Worm (Caenorhabditis elegans): ENCODE measurements around the gene sdz-8.

sdz-8 gene

ce11 chrV:11534495-11535189, 18.7 kb upstream of the sdz-8 start (continued):
- no peak for TF ChIP-seq nhr-237 (tag; optimal IDR thresholded peaks at IDR 0.05)
- TF ChIP-seq tbx-2 (tag; optimal IDR thresholded peaks at IDR 0.05) = no peak
- no peak for TF ChIP-seq unc-62 (GFP tag; optimal IDR thresholded peaks at IDR 0.05)
- peak; percentile 65 for TF ChIP-seq ama-1 (optimal IDR thresholded peaks at IDR 0.05)
- TF ChIP-seq nhr-77 (tag; optimal IDR thresholded peaks at IDR 0.05) = no peak

ce11 chrV:11533365-11533949, 17.5 kb upstream of the sdz-8 start:
- TF ChIP-seq ceh-63 (GFP tag; optimal IDR thresholded peaks at IDR 0.05) (peak; percentile 17), hlh-4 (tag; optimal IDR thresholded peaks at IDR 0.05) (no peak)

- TF ChIP-seq nhr-11 (tag; optimal IDR thresholded peaks at IDR 0.05) = no peak
- peak; percentile 13 for TF ChIP-seq efl-3 (GFP tag; optimal IDR thresholded peaks at IDR 0.05)
- TF ChIP-seq lin-35 (GFP tag; optimal IDR thresholded peaks at IDR 0.05) = peak in 1 of 2 experiments; percentile 31
- no peak for TF ChIP-seq nhr-28 (tag; optimal IDR thresholded peaks at IDR 0.05)
- no peak for TF ChIP-seq vab-15 (tag; optimal IDR thresholded peaks at IDR 0.05)
- TF ChIP-seq ama-1 (optimal IDR thresholded peaks at IDR 0.05) = no peak
- peak; percentile 96 for TF ChIP-seq grh-1 (GFP tag; IDR thresholded peaks at IDR 0.05)
- TF ChIP-seq ceh-63 (GFP tag; optimal IDR thresholded peaks at IDR 0.05) = no peak
- no peak for TF ChIP-seq isw-1 (GFP tag; IDR thresholded peaks at IDR 0.05)
- TF ChIP-seq skn-1 (tag; optimal IDR thresholded peaks at IDR 0.05) = peak; percentile 27
- TF ChIP-seq swsn-7 (tag; optimal IDR thresholded peaks at IDR 0.05) = peak; percentile 9
- no peak for TF ChIP-seq aly-2 (tag; optimal IDR thresholded peaks at IDR 0.05)
- no peak for TF ChIP-seq ztf-11 (tag; optimal IDR thresholded peaks at IDR 0.05)
- no peak for TF ChIP-seq fkh-8 (tag; optimal IDR thresholded peaks at IDR 0.05)
- TF ChIP-seq nhr-12 (tag; optimal IDR thresholded peaks at IDR 0.05) = no peak
- TF ChIP-seq ceh-88 (GFP tag; IDR thresholded peaks at IDR 0.05) = no peak
- TF ChIP-seq ceh-8 (GFP tag; optimal IDR thresholded peaks at IDR 0.05) = no peak
- TF ChIP-seq zag-1 (tag; optimal IDR thresholded peaks at IDR 0.05) = no peak
- no peak for TF ChIP-seq hlh-17 (GFP tag; optimal IDR thresholded peaks at IDR 0.05; ENCODE audit: borderline replicate concordance)
- TF ChIP-seq lir-3 (tag; optimal IDR thresholded peaks at IDR 0.05; ENCODE audit: poor library complexity) = no peak
- TF ChIP-seq snpc-4 (tag; optimal IDR thresholded peaks at IDR 0.05) = no peak
- no peak for TF ChIP-seq Y116A8C.19 (tag; optimal IDR thresholded peaks at IDR 0.05; ENCODE audit: borderline replicate concordance)
- TF ChIP-seq egl-13 (tag; optimal IDR thresholded peaks at IDR 0.05) = no peak
- no peak for TF ChIP-seq fkh-10 (GFP tag; optimal IDR thresholded peaks at IDR 0.05)
- TF ChIP-seq pax-3 (tag; optimal IDR thresholded peaks at IDR 0.05) = peak; percentile 27
- no peak for TF ChIP-seq unc-130 (tag; optimal IDR thresholded peaks at IDR 0.05)
- peak; percentile 100 for TF ChIP-seq blmp-1 (tag; optimal IDR thresholded peaks at IDR 0.05)
- no peak for TF ChIP-seq ceh-90 (tag; optimal IDR thresholded peaks at IDR 0.05)
- TF ChIP-seq lin-39 (tag; optimal IDR thresholded peaks at IDR 0.05) = no peak
- no peak for TF ChIP-seq C34B4.2 (tag; optimal IDR thresholded peaks at IDR 0.05)
- TF ChIP-seq mdl-1 (tag; optimal IDR thresholded peaks at IDR 0.05) = peak in 1 of 2 experiments; percentile 57
- no peak for TF ChIP-seq C16A3.4 (tag; optimal IDR thresholded peaks at IDR 0.05)
- no peak for TF ChIP-seq C04F5.9 (tag; optimal IDR thresholded peaks at IDR 0.05)
- TF ChIP-seq lin-13 (GFP tag; optimal IDR thresholded peaks at IDR 0.05) = peak; percentile 13
- no peak for TF ChIP-seq tbx-2 (tag; optimal IDR thresholded peaks at IDR 0.05)
- no peak for TF ChIP-seq aha-1 (tag; optimal IDR thresholded peaks at IDR 0.05)
- peak in 4 of 6 experiments; percentile 20 to 71 (median 39) for TF ChIP-seq elt-3 (tag; optimal IDR thresholded peaks at IDR 0.05)
- no peak for TF ChIP-seq unc-98 (GFP tag; IDR thresholded peaks at IDR 0.05)
- TF ChIP-seq ces-1 (GFP tag; optimal IDR thresholded peaks at IDR 0.05) = no peak
- no peak; the same call in none of the 2 replicates for TF ChIP-seq nhr-19 (GFP tag; conservative IDR thresholded peaks at IDR 0.05)
- no peak for TF ChIP-seq nhr-77 (tag; optimal IDR thresholded peaks at IDR 0.05)
- no peak for TF ChIP-seq hpl-2 (GFP tag; optimal IDR thresholded peaks at IDR 0.05)
- peak; percentile 41 for TF ChIP-seq rnt-1 (tag; optimal IDR thresholded peaks at IDR 0.05)
- TF ChIP-seq hlh-4 (tag; optimal IDR thresholded peaks at IDR 0.05) = no peak
- no peak for TF ChIP-seq tlp-1 (tag; optimal IDR thresholded peaks at IDR 0.05)
These were observed 17.0 kb upstream of the sdz-8 start for ce11 chrV:11532964-11533363.

All from whole organism, L1 larva.